Worm (Caenorhabditis elegans) whole organism, young adult: ENCODE data around the gene mec-4.

Experiments
- F39B2.1 ChIP-seq: fragments of 200-800 bp; sonication (Bioruptor generic); IDR thresholded peaks from 2 replicates; pipeline ENCODE4 v1.3.6; 2022; ENCODE audit warnings: missing genetic modification reagents, missing genetic modification characterization, missing compliant biosample characterization
- nhr-179 ChIP-seq: sonication (generic microtip); optimal IDR thresholded peaks from 2 replicates; lab custom pipeline; 2016; ENCODE audit warnings: mild to moderate bottlenecking, missing genetic modification characterization, missing compliant biosample characterization
- snpc-4 ChIP-seq, 5 experiments: fragments of 150-350 bp in 1 of 5; sonication (generic microtip) in 4 of 5; optimal IDR thresholded peaks; 2 replicates each; lab custom pipeline; 2014 to 2018; ENCODE audit warnings: missing genetic modification characterization in 5 of 5, missing biosample characterization in 3 of 5, antibody characterized with exemption in 2 of 5, mild to moderate bottlenecking in 2 of 5, missing compliant biosample characterization in 2 of 5, missing genotype in 2 of 5, moderate library complexity in 2 of 5, missing genetic modification reagents in 1 of 5

- TF ChIP-seq nhr-179 (no peak), F39B2.1 (GFP tag; lab: Robert Waterston, UW) (no peak), snpc-4 (GFP tag; optimal IDR thresholded peaks at IDR 0.05; lab: Kevin White, UChicago) (no peak), snpc-4 (tag; optimal IDR thresholded peaks at IDR 0.05; lab: Kevin White, UChicago) (no peak)
Observed at ce11 chrX:16844924-16845323, 38.0 kb upstream of the mec-4 start, which contains the start of gene F41G4.8.
